Fruit fly (Drosophila melanogaster) S2 (cell line): Measurements from ENCODE around the gene CG1024.

Source experiments
- CG8478 ChIP-seq: fragments of >200 bp; optimal IDR thresholded peaks from 2 replicates; lab custom pipeline; 2018
- CTCF ChIP-seq, 2 experiments: fragments of >200 bp; optimal IDR thresholded peaks; 2 replicates each; lab custom pipeline; 2018

DNA sequence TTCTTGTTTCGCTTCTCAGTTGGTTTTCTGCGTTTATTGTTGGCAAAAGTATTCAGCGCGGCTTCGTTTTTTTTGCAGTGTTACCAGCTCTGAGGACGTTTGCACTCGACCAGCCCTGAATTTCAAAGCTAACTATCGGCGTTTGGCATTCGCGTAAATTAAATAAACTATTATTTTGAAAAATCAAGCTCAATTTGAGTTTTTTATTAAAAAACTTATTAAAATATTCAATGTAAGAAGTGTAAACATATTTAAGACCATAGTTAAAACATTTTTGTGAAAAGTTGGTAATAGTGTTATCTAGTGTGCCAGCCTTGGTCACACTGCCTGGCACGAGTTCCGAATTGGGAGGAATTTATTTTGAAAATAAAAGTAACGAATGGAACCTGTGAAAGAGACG lies 34.3 kb downstream of the CG1024 start, which contains the start of the genes SmD2 and CG18048:
- TF ChIP-seq CTCF (optimal IDR thresholded peaks at IDR 0.05; lab: Kevin White, UChicago) = no peak
- no peak for TF ChIP-seq CG8478 (lab: Kevin White, UChicago)
